Worm (Caenorhabditis elegans) whole organism, mixed stage, embryonic: Measurements from ENCODE around the gene cyp-29A4.

ENCODE experiments used
- ceh-43 ChIP-seq: fragments of 200-800 bp; sonication (Bioruptor generic); optimal IDR thresholded peaks from 2 replicates; lab custom pipeline; 2018; ENCODE audit warnings: mild to moderate bottlenecking, missing genetic modification characterization, moderate library complexity, missing compliant biosample characterization
- elt-1 ChIP-seq: sonication (generic microtip); optimal IDR thresholded peaks from 2 replicates; lab custom pipeline; 2017; ENCODE audit warnings: missing genetic modification characterization, mild to moderate bottlenecking, missing compliant biosample characterization, antibody characterized with exemption, moderate library complexity, borderline replicate concordance; ENCODE audit not compliant: insufficient read depth
- lin-13 ChIP-seq: fragments of 150-350 bp; optimal IDR thresholded peaks from 2 replicates; lab custom pipeline; 2014; ENCODE audit warnings: missing biosample characterization, missing genetic modification characterization
- lsy-2 ChIP-seq: fragments of 150-350 bp; optimal IDR thresholded peaks from 2 replicates; lab custom pipeline; 2014; ENCODE audit warnings: missing biosample characterization, missing genetic modification characterization
- nhr-12 ChIP-seq: fragments of 150-350 bp; optimal IDR thresholded peaks from 2 replicates; lab custom pipeline; 2014; ENCODE audit warnings: missing biosample characterization, missing genetic modification characterization
- nhr-237 ChIP-seq: fragments of 150-350 bp; optimal IDR thresholded peaks from 2 replicates; lab custom pipeline; 2014; ENCODE audit warnings: missing biosample characterization, missing genetic modification characterization
- nhr-28 ChIP-seq: fragments of 150-350 bp; optimal IDR thresholded peaks from 2 replicates; lab custom pipeline; 2014; ENCODE audit warnings: missing biosample characterization, missing genetic modification characterization
- nhr-76 ChIP-seq: sonication (generic microtip); optimal IDR thresholded peaks from 2 replicates; lab custom pipeline; 2017; ENCODE audit warnings: missing biosample characterization, missing genetic modification characterization
- pha-4 ChIP-seq: fragments of 150-350 bp; optimal IDR thresholded peaks from 2 replicates; lab custom pipeline; 2018; ENCODE audit warnings: missing biosample characterization, missing genetic modification reagents, missing genetic modification characterization
- sem-2 ChIP-seq: fragments of 200-800 bp; sonication (Bioruptor generic); optimal IDR thresholded peaks from 2 replicates; lab custom pipeline; 2018; ENCODE audit warnings: mild to moderate bottlenecking, missing genetic modification characterization, missing compliant biosample characterization
- snpc-4 ChIP-seq: fragments of 150-350 bp; optimal IDR thresholded peaks from 2 replicates; lab custom pipeline; 2014; ENCODE audit warnings: missing biosample characterization, missing genetic modification characterization
- unc-62 ChIP-seq: fragments of 150-350 bp; optimal IDR thresholded peaks from 2 replicates; lab custom pipeline; 2014; ENCODE audit warnings: missing biosample characterization, missing genetic modification reagents, missing genetic modification characterization

DNA sequence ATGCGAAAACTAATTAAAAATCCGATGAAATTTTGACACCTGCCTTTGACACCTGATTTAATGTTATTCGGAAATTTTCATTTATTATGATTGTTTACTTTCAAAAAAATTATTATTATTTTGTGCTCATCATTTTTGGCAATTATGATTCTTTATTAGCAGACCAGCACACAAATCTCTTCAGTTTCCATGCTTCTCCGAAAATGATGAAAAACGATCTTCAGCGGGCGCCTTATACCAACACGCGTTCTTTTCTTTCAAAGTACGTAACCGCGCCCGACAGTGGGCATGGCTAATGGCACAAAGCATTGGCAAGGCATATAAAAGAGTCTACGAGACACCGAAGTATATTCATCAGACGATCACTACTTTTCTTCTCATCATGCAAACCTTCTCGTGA, 34.7 kb upstream of the cyp-29A4 start, which contains the start of gene idpc-6:
- no peak for TF ChIP-seq ceh-43
- TF ChIP-seq nhr-28 (tag; lab: Kevin White, UChicago) = no peak
- TF ChIP-seq pha-4 (tag; lab: Kevin White, UChicago) = no peak
- TF ChIP-seq unc-62 (GFP tag; lab: Kevin White, UChicago) = no peak
- TF ChIP-seq sem-2 (GFP tag; lab: Kevin White, UChicago) = no peak
- TF ChIP-seq nhr-76 (tag; lab: Kevin White, UChicago) = no peak
- no peak for TF ChIP-seq lin-13 (tag; lab: Kevin White, UChicago)
- no peak for TF ChIP-seq nhr-12 (tag; lab: Kevin White, UChicago)
- TF ChIP-seq snpc-4 = no peak
- no peak for TF ChIP-seq nhr-237 (tag; lab: Kevin White, UChicago)
- no peak for TF ChIP-seq lsy-2
- no peak for TF ChIP-seq elt-1 (tag; lab: Kevin White, UChicago)
